Fruit fly (Drosophila melanogaster): ENCODE measurements around the gene pHCl-2.

dm6 chr3R:31259947-31260346 lies 45.2 kb downstream of the pHCl-2 start, which contains the start of gene CAH16:
- no peak for TF ChIP-seq insv (optimal IDR thresholded peaks at IDR 0.05)
- TF ChIP-seq psq (optimal IDR thresholded peaks at IDR 0.05), result no peak

Measured in Kc167 (cell line).